Worm (Caenorhabditis elegans) whole organism, L4 larva: Measurements from ENCODE around the gene klp-3.

ENCODE experiments used
- T20F7.1 ChIP-seq: fragments of 200-800 bp; sonication (Bioruptor generic); optimal IDR thresholded peaks from 2 replicates; lab custom pipeline; 2018; ENCODE audit warnings: mild to moderate bottlenecking, missing genetic modification characterization, missing compliant biosample characterization
- T26A8.4 ChIP-seq: fragments of 200-800 bp; sonication (Bioruptor generic); IDR thresholded peaks from 2 replicates; pipeline ENCODE4 v1.3.6; 2022; ENCODE audit warnings: missing genetic modification characterization, missing compliant biosample characterization
- aha-1 ChIP-seq: fragments of 150-350 bp; peaks from one replicate; lab custom pipeline; 2014; ENCODE audit warnings: missing biosample characterization, missing genetic modification characterization
- hlh-30 ChIP-seq: sonication (generic microtip); optimal IDR thresholded peaks from 2 replicates; lab custom pipeline; 2017; ENCODE audit warnings: antibody characterized with exemption, mild to moderate bottlenecking, missing genetic modification characterization, missing compliant biosample characterization; ENCODE audit not compliant: insufficient read depth
- lin-1 ChIP-seq: fragments of 200-800 bp; sonication (Bioruptor generic); IDR thresholded peaks from 2 replicates; pipeline ENCODE4 v1.3.6; 2022; ENCODE audit warnings: missing genetic modification reagents, missing genetic modification characterization, missing compliant biosample characterization
- lin-13 ChIP-seq: fragments of 150-350 bp; optimal IDR thresholded peaks from 2 replicates; lab custom pipeline; 2014; ENCODE audit warnings: missing biosample characterization, missing genetic modification reagents, missing genetic modification characterization
- lsy-2 ChIP-seq, 2 experiments: fragments of 150-350 bp in 1 of 2; sonication (generic microtip) in 1 of 2; optimal IDR thresholded peaks; 2 replicates each; lab custom pipeline; 2014 to 2017; ENCODE audit warnings: missing biosample characterization in 2 of 2, missing genetic modification characterization in 2 of 2
- madf-9 ChIP-seq: fragments of 200-800 bp; sonication (Bioruptor generic); conservative IDR thresholded peaks from 2 replicates; pipeline ENCODE4 v1.3.6; 2022; ENCODE audit warnings: missing genetic modification reagents, missing genetic modification characterization, missing compliant biosample characterization
- nhr-111 ChIP-seq: fragments of 200-800 bp; sonication (Bioruptor generic); optimal IDR thresholded peaks from 2 replicates; lab custom pipeline; 2018; ENCODE audit warnings: mild to moderate bottlenecking, missing genetic modification characterization, missing compliant biosample characterization
- nhr-42 ChIP-seq: fragments of 200-800 bp; sonication (Bioruptor generic); IDR thresholded peaks from 2 replicates; pipeline ENCODE4 v1.3.6; 2022; ENCODE audit warnings: missing genetic modification characterization, missing compliant biosample characterization
- php-3 ChIP-seq: fragments of 200-800 bp; sonication (Bioruptor generic); IDR thresholded peaks from 2 replicates; pipeline ENCODE4 v1.3.6; 2022; ENCODE audit warnings: missing genetic modification reagents, missing genetic modification characterization, missing compliant biosample characterization
- unc-62 ChIP-seq, 3 experiments: fragments of 150-350 bp in 1 of 3; sonication (generic microtip); optimal IDR thresholded peaks in 2 of 3; peaks in 1 of 3; 1 replicate in 1 of 3; 2 replicates in 2 of 3; lab custom pipeline; 2014 to 2017; ENCODE audit warnings: missing biosample characterization in 3 of 3, missing genetic modification characterization in 3 of 3, missing genetic modification reagents in 3 of 3, missing genotype in 1 of 3

klp-3 gene

DNA sequence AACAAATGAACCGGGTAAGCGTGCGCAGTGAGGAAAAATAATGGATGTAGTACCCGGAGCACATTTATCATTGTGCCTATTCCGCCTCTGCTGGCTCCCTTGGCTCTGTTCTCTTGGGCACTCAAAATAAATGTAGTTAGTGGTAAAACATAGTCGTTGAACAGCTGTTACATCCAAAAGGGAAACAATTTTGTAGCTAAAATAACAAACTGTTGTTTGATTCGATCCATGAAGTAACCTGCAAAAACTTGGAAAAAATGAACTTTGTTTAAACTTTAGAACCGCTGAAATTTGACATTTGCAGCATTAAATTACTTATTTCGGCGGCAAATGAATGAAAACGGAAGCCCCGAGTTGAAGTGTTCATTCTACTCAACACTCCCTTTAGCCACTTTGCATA is 51.5 kb downstream of the klp-3 start:
- TF ChIP-seq unc-62 (GFP tag; optimal IDR thresholded peaks at IDR 0.05 in 1 of 2; lab: Kevin White, UChicago) (peak in 1 of 2 experiments; percentile 68), unc-62 (tag; optimal IDR thresholded peaks at IDR 0.05; lab: Kevin White, UChicago) (no peak), madf-9 (no peak), aha-1 (tag; lab: Kevin White, UChicago) (peak; percentile 78)

ce11 chrII:7895190-7895589 is 53.0 kb downstream of the klp-3 start:
- TF ChIP-seq lin-13 (GFP tag; lab: Kevin White, UChicago) (no peak), madf-9 (0 out of 2 replicates have a peak, but pooled peaks have one; percentile 36), lin-1 (GFP tag; lab: Robert Waterston, UW) (no peak), php-3 (GFP tag; lab: Robert Waterston, UW) (no peak), T20F7.1 (GFP tag; lab: Kevin White, UChicago) (peak; percentile 1), nhr-111 (GFP tag; lab: Kevin White, UChicago) (no peak), lsy-2 (tag; optimal IDR thresholded peaks at IDR 0.05; lab: Kevin White, UChicago) (peak in 1 of 2 experiments; percentile 0), hlh-30 (tag; lab: Kevin White, UChicago) (peak; percentile 19), nhr-42 (GFP tag; lab: Robert Waterston, UW) (no peak), T26A8.4 (GFP tag; lab: Robert Waterston, UW) (no peak), unc-62 (GFP tag; optimal IDR thresholded peaks at IDR 0.05 in 1 of 2; lab: Kevin White, UChicago) (peak in 1 of 2 experiments; percentile 98), unc-62 (tag; optimal IDR thresholded peaks at IDR 0.05; lab: Kevin White, UChicago) (no peak)
